Worm (Caenorhabditis elegans): ENCODE measurements around the gene B0238.15.

Gene B0238.15

DNA sequence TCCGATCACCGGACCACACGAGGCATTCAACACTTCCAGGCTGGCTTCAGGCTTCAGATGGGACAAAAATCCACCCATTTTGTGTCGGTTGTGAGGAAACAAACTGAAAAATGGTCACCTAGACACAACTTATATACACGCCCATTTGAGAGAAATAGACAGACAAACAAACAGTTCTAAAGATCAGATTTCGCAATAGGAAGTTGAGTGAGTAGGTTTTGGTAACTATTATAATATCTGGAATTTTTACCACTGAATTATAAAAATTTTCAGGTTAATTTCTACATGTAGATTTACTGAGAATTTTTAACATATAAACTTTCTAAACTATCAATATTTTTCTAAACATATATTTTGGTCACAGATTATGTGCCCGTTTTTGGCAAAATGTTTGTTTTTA is 6.2 kb upstream of the B0238.15 start, which contains the start of gene cest-32:
Gene cest-32, minus strand, starts transcription at position 115 of the 400 bp plus-strand sequence.
- TF ChIP-seq pha-4 (tag; optimal IDR thresholded peaks at IDR 0.05) (peak; percentile 12), lin-39 (tag; optimal IDR thresholded peaks at IDR 0.05) (no peak)

DNA sequence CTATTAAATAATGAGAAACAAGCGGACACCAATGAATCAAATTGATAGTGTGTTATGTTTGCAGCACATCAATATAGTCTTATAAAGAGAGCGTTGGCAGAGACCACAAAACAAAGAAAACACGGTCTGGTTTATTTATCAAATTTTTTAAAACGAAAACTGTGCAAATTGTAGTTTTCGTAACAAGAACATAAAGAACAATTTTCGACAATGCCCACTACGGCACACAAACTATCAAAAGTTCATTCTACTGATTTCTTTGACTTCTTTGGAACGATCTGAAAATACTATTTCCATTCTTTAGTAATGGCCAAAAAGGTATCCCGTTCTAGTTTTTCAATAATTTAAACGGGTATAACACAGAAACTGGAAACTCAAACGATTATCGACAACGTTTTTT is 2.9 kb upstream of the B0238.15 start, which contains the start of gene cest-35.2:
Gene cest-35.2, minus strand, starts transcription at position 101 of the 400 bp plus-strand sequence.
- TF ChIP-seq nhr-76 (tag; optimal IDR thresholded peaks at IDR 0.05): no peak

DNA sequence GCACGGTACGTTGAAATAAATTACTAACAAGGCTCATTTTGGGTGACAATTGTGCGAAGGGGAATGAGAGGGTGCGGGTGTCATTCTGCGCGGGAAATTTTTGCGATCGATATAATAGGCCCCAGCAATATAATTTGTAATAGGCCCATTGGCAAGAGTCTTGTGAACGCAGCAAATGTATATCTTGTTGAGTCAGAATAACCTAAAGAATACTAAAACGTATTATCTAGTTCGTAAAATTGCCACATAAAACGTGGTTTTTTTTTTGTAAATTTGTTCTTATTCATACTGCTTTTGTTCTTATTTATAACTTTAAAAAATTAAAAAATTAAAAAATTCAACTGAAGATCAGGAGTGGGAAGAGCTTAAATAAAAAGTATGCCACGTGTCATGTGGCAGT is 599 bp upstream of the B0238.15 start, which contains the start of gene C52A10.3:
Gene C52A10.3, minus strand, starts transcription at position 101 of the 400 bp plus-strand sequence.
- TF ChIP-seq sea-2 (GFP tag; optimal IDR thresholded peaks at IDR 0.05) (no peak), tbx-2 (tag; optimal IDR thresholded peaks at IDR 0.05) (no peak), ztf-11 (tag; optimal IDR thresholded peaks at IDR 0.05) (no peak), elt-2 (tag; optimal IDR thresholded peaks at IDR 0.05) (no peak), lin-39 (tag; optimal IDR thresholded peaks at IDR 0.05) (no peak), nhr-28 (tag; optimal IDR thresholded peaks at IDR 0.05) (no peak), R02D3.7 (tag; optimal IDR thresholded peaks at IDR 0.05) (no peak), nfya-1 (tag; optimal IDR thresholded peaks at IDR 0.05; ENCODE audit: insufficient read depth) (no peak), ceh-9 (tag; optimal IDR thresholded peaks at IDR 0.05) (no peak), pha-4 (tag; optimal IDR thresholded peaks at IDR 0.05) (no peak), nhr-23 (tag; optimal IDR thresholded peaks at IDR 0.05) (no peak), daf-12 (tag; optimal IDR thresholded peaks at IDR 0.05) (no peak), nhr-25 (tag; optimal IDR thresholded peaks at IDR 0.05) (no peak), fkh-10 (GFP tag; optimal IDR thresholded peaks at IDR 0.05) (no peak), ZK546.5 (tag; optimal IDR thresholded peaks at IDR 0.05) (no peak), egl-27 (tag; optimal IDR thresholded peaks at IDR 0.05) (no peak), fkh-2 (tag; optimal IDR thresholded peaks at IDR 0.05) (no peak), elt-1 (tag; optimal IDR thresholded peaks at IDR 0.05) (no peak)

ce11 chrV:5243036-5243435 is 3.0 kb downstream of the B0238.15 start, which contains the start of gene cest-35.1:
cest-35.1 (minus strand) TSS chrV:5243136.
- TF ChIP-seq sea-2 (GFP tag; optimal IDR thresholded peaks at IDR 0.05) (no peak), aly-2 (tag; optimal IDR thresholded peaks at IDR 0.05) (no peak), nhr-237 (tag; optimal IDR thresholded peaks at IDR 0.05) (no peak), ama-1 (optimal IDR thresholded peaks at IDR 0.05) (no peak), nhr-43 (tag; optimal IDR thresholded peaks at IDR 0.05; ENCODE audit: poor library complexity, severe bottlenecking) (no peak)

DNA sequence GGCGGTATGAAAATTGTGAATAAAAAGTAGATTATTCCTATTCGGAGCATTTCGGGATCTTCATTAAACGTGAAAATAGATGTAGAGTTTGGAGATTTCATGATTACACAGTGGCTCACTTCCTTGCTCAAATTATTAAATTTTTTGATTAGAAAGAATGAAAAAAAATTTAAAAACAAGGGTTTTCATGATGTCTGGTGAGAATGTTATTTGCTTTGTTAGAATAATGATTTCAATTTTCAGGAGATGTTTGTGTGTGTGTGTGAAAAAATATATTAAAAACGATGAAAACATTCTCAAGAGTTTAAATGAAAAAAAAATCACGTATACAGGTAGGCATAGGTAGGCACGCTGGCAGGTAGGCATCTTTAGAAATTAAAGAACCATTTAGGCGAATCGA is 12.0 kb downstream of the B0238.15 start, which contains the start of gene srt-68:
Gene srt-68, minus strand, starts transcription at position 101 of the 400 bp plus-strand sequence.
- no peak for TF ChIP-seq fkh-2 (tag; optimal IDR thresholded peaks at IDR 0.05)
- no peak for TF ChIP-seq ceh-16 (tag; optimal IDR thresholded peaks at IDR 0.05)
- no peak for TF ChIP-seq zag-1 (tag; optimal IDR thresholded peaks at IDR 0.05)
- no peak for TF ChIP-seq snpc-4 (tag; optimal IDR thresholded peaks at IDR 0.05)
- no peak for TF ChIP-seq pqm-1 (tag; optimal IDR thresholded peaks at IDR 0.05)

DNA sequence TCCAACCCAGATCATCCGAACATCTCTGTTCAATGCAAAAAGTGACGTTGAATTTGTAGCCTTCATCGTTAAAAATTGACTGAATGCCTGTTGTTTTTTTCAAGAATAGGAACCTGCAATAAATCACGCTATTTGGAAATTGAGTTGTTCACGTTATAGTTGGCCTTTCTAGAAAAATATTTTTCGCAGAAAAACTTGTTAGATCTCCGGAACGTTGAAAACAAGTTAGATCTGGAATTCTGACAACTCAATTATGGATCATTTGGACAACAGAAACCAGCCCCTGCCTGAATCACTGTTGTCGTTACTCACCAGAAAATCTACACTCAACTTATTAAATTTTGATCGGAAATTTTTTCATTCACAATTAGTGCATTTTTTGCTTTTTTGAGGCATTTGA is 17.4 kb downstream of the B0238.15 start, which contains the start of gene srt-67:
Gene srt-67, minus strand, starts transcription at position 101 of the 400 bp plus-strand sequence.
- TF ChIP-seq skn-1 (tag; optimal IDR thresholded peaks at IDR 0.05) (no peak), ceh-9 (tag; optimal IDR thresholded peaks at IDR 0.05) (no peak), mdl-1 (tag; optimal IDR thresholded peaks at IDR 0.05) (no peak), pha-4 (tag; optimal IDR thresholded peaks at IDR 0.05) (no peak), mml-1 (tag; optimal IDR thresholded peaks at IDR 0.05) (no peak), elt-2 (tag; optimal IDR thresholded peaks at IDR 0.05) (no peak), pqm-1 (tag; optimal IDR thresholded peaks at IDR 0.05) (no peak)

DNA sequence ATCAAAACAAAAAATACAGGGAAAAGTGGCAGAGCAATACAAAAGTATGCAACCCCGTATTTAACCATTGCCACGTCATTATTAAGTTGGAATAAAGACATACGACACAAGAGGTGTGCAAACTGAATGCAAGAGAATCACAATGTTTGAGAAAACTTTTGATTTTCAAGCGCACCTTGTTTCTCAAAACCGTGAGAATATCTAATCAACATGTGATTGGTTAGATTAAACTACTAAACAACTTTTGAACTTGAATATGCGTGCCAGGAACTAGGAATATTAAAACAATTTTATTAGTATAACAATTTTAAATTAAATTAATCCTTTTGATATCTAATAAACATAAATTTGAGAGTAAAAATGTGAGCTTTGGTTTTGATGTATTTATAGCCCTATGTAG is 19.4 kb downstream of the B0238.15 start, which contains the start of gene srt-70:
Gene srt-70, minus strand, starts transcription at position 101 of the 400 bp plus-strand sequence.
- TF ChIP-seq ztf-4 (tag; optimal IDR thresholded peaks at IDR 0.05): no peak
- no peak for TF ChIP-seq ceh-28 (tag; optimal IDR thresholded peaks at IDR 0.05)
- no peak for TF ChIP-seq lin-39 (tag; optimal IDR thresholded peaks at IDR 0.05)
- no peak for TF ChIP-seq R02D3.7 (tag; optimal IDR thresholded peaks at IDR 0.05)
- TF ChIP-seq elt-1 (tag; optimal IDR thresholded peaks at IDR 0.05): no peak
- no peak for TF ChIP-seq sea-2 (GFP tag; optimal IDR thresholded peaks at IDR 0.05)
- no peak for TF ChIP-seq zag-1 (tag; optimal IDR thresholded peaks at IDR 0.05)
- TF ChIP-seq skn-1 (tag; optimal IDR thresholded peaks at IDR 0.05): no peak
- no peak for TF ChIP-seq egl-5 (tag; optimal IDR thresholded peaks at IDR 0.05)

Data from whole organism, L3 larva.